Fruit fly (Drosophila melanogaster): ENCODE data around the gene Ge-1.

- TF ChIP-seq CTCF (optimal IDR thresholded peaks at IDR 0.05) (no peak), CG8478 (optimal IDR thresholded peaks at IDR 0.05) (no peak)
Observed at dm6 chr2L:11061155-11061554, 39.5 kb downstream of the Ge-1 start.
